Fruit fly (Drosophila melanogaster) whole organism, embryonic: ENCODE results near the gene spg.

Experiments used
- Antp ChIP-seq: fragments of 200-800 bp; sonication (Bioruptor generic); optimal IDR thresholded peaks from 3 replicates; lab custom pipeline; 2016; ENCODE audit warnings: missing biosample characterization, missing genetic modification characterization
- Atf3 ChIP-seq: fragments of 200-800 bp; sonication (Bioruptor generic); optimal IDR thresholded peaks from 3 replicates; lab custom pipeline; 2016; ENCODE audit warnings: missing biosample characterization, missing genetic modification characterization
- CG10321 ChIP-seq: fragments of 200-800 bp; sonication (Bioruptor generic); IDR thresholded peaks from 2 replicates; pipeline ENCODE4 v1.3.6; 2022; ENCODE audit warnings: missing biosample characterization, missing genetic modification characterization
- CG11398 ChIP-seq: fragments of 200-800 bp; sonication (Bioruptor generic); optimal IDR thresholded peaks from 2 replicates; lab custom pipeline; 2016; ENCODE audit warnings: missing biosample characterization, missing genetic modification characterization
- CG12071 ChIP-seq: fragments of 200-800 bp; sonication (Bioruptor generic); optimal IDR thresholded peaks from 3 replicates; lab custom pipeline; 2018; ENCODE audit warnings: missing biosample characterization, mild to moderate bottlenecking, missing genetic modification characterization
- CG12236 ChIP-seq: fragments of 200-800 bp; sonication (Bioruptor generic); optimal IDR thresholded peaks from 2 replicates; lab custom pipeline; 2016; ENCODE audit warnings: missing biosample characterization, missing genetic modification characterization
- CG13287 ChIP-seq: fragments of 200-800 bp; sonication (Bioruptor generic); IDR thresholded peaks from 2 replicates; pipeline ENCODE4 v1.3.6; 2022; ENCODE audit warnings: missing biosample characterization, missing genetic modification characterization; ENCODE audit not compliant: partially characterized antibody
- CG13424 ChIP-seq: fragments of 200-800 bp; sonication (Bioruptor generic); optimal IDR thresholded peaks from 2 replicates; lab custom pipeline; 2019; ENCODE audit warnings: missing biosample characterization, mild to moderate bottlenecking, missing genetic modification characterization, moderate library complexity
- CG1603 ChIP-seq: fragments of 200-800 bp; sonication (Bioruptor generic); optimal IDR thresholded peaks from 2 replicates; lab custom pipeline; 2019; ENCODE audit warnings: missing biosample characterization, mild to moderate bottlenecking, missing genetic modification characterization, moderate library complexity
- CG17802 ChIP-seq: fragments of 200-800 bp; sonication (Bioruptor generic); optimal IDR thresholded peaks from 2 replicates; lab custom pipeline; 2018; ENCODE audit warnings: missing biosample characterization, mild to moderate bottlenecking, missing genetic modification characterization, moderate library complexity
- CG17829 ChIP-seq: fragments of 200-800 bp; optimal IDR thresholded peaks from 2 replicates; lab custom pipeline; 2019; ENCODE audit warnings: missing biosample characterization, mild to moderate bottlenecking, missing genetic modification characterization, moderate library complexity
- CG18011 ChIP-seq: fragments of 200-800 bp; sonication (Bioruptor generic); optimal IDR thresholded peaks from 2 replicates; lab custom pipeline; 2017; ENCODE audit warnings: missing biosample characterization, missing genetic modification characterization, mild to moderate bottlenecking, moderate library complexity, missing genotype
- CG2199 ChIP-seq: fragments of 200-800 bp; sonication (Bioruptor generic); IDR thresholded peaks from 3 replicates; pipeline ENCODE4 v1.3.6; 2022; ENCODE audit warnings: missing biosample characterization, missing genetic modification characterization
- CG3065 ChIP-seq: fragments of 200-800 bp; sonication (Bioruptor generic); optimal IDR thresholded peaks from 2 replicates; lab custom pipeline; 2016; ENCODE audit warnings: missing biosample characterization, missing genetic modification characterization
- CG3163 ChIP-seq: fragments of 200-800 bp; sonication (Bioruptor generic); optimal IDR thresholded peaks from 3 replicates; lab custom pipeline; 2016; ENCODE audit warnings: missing biosample characterization, missing genetic modification characterization
- CG33557 ChIP-seq: fragments of 200-800 bp; sonication (Bioruptor generic); optimal IDR thresholded peaks from 2 replicates; lab custom pipeline; 2019; ENCODE audit warnings: missing biosample characterization, mild to moderate bottlenecking, missing genetic modification characterization, moderate library complexity
- CG6765 ChIP-seq: fragments of 200-800 bp; sonication (Bioruptor generic); optimal IDR thresholded peaks from 3 replicates; lab custom pipeline; 2017; ENCODE audit warnings: missing biosample characterization, mild to moderate bottlenecking, missing genetic modification characterization
- CG7556 ChIP-seq: fragments of 200-800 bp; sonication (Bioruptor generic); optimal IDR thresholded peaks from 2 replicates; lab custom pipeline; 2017; ENCODE audit warnings: missing biosample characterization, mild to moderate bottlenecking, missing genetic modification characterization
- CG7839 ChIP-seq: fragments of 200-800 bp; sonication (Bioruptor generic); optimal IDR thresholded peaks from 3 replicates; lab custom pipeline; 2018; ENCODE audit warnings: missing biosample characterization, mild to moderate bottlenecking, missing genetic modification characterization, moderate library complexity
- CG8089 ChIP-seq: fragments of 200-800 bp; sonication (Bioruptor generic); optimal IDR thresholded peaks from 3 replicates; lab custom pipeline; 2016; ENCODE audit warnings: missing biosample characterization, missing genetic modification characterization
- CG8290 ChIP-seq, 3 experiments: fragments of 200-800 bp; sonication (Bioruptor generic); optimal IDR thresholded peaks; 2 replicates each; lab custom pipeline; 2016 to 2019; ENCODE audit warnings: missing biosample characterization in 3 of 3, missing genetic modification characterization in 3 of 3, mild to moderate bottlenecking in 2 of 3, moderate library complexity in 1 of 3
- CG9727 ChIP-seq: fragments of 200-800 bp; sonication (Bioruptor generic); optimal IDR thresholded peaks from 3 replicates; lab custom pipeline; 2017; ENCODE audit warnings: missing biosample characterization, mild to moderate bottlenecking, missing genetic modification characterization
- CrebB ChIP-seq: fragments of 200-800 bp; sonication (Bioruptor generic); optimal IDR thresholded peaks from 3 replicates; lab custom pipeline; 2018; ENCODE audit warnings: missing biosample characterization, mild to moderate bottlenecking, missing genetic modification characterization
- Dp ChIP-seq: fragments of 200-800 bp; sonication (Bioruptor generic); optimal IDR thresholded peaks from 2 replicates; lab custom pipeline; 2018; ENCODE audit warnings: missing biosample characterization, mild to moderate bottlenecking, missing genetic modification characterization, moderate library complexity
- ERR ChIP-seq: fragments of 200-800 bp; sonication (Bioruptor generic); optimal IDR thresholded peaks from 2 replicates; lab custom pipeline; 2016; ENCODE audit warnings: missing biosample characterization, missing genetic modification characterization
- HLH3B ChIP-seq: fragments of 200-800 bp; sonication (Bioruptor generic); IDR thresholded peaks from 2 replicates; pipeline ENCODE4 v1.3.6; 2022; ENCODE audit warnings: missing biosample characterization, missing genetic modification characterization
- MTF-1 ChIP-seq: fragments of 200-800 bp; sonication (Bioruptor generic); optimal IDR thresholded peaks from 2 replicates; lab custom pipeline; 2018; ENCODE audit warnings: missing biosample characterization, mild to moderate bottlenecking, missing genetic modification characterization, borderline replicate concordance
- Meics ChIP-seq: fragments of 200-800 bp; sonication (Bioruptor generic); optimal IDR thresholded peaks from 2 replicates; lab custom pipeline; 2017; ENCODE audit warnings: missing biosample characterization, mild to moderate bottlenecking, missing genetic modification characterization
- Mes4 ChIP-seq: fragments of 200-800 bp; sonication (Bioruptor generic); optimal IDR thresholded peaks from 2 replicates; lab custom pipeline; 2016; ENCODE audit warnings: missing biosample characterization, missing genetic modification characterization
- Pdp1 ChIP-seq, 2 experiments: fragments of 200-800 bp; sonication (Bioruptor generic); optimal IDR thresholded peaks; 3 replicates each; lab custom pipeline; 2016; ENCODE audit warnings: missing biosample characterization in 2 of 2, missing genetic modification characterization in 2 of 2, mild to moderate bottlenecking in 1 of 2, moderate library complexity in 1 of 2
- Poxn ChIP-seq: fragments of 200-800 bp; sonication (Bioruptor generic); IDR thresholded peaks from 2 replicates; pipeline ENCODE4 v1.3.6; 2022; ENCODE audit warnings: missing biosample characterization, missing genetic modification characterization
- Ptx1 ChIP-seq: fragments of 200-800 bp; sonication (Bioruptor generic); IDR thresholded peaks from 2 replicates; pipeline ENCODE4 v1.3.6; 2022; ENCODE audit warnings: missing biosample characterization, missing genetic modification characterization
- Rfx ChIP-seq: fragments of 200-800 bp; sonication (Bioruptor generic); IDR thresholded peaks from 2 replicates; pipeline ENCODE4 v1.3.6; 2022; ENCODE audit warnings: missing biosample characterization, missing genetic modification characterization
- Side ChIP-seq: fragments of 200-800 bp; sonication (Bioruptor generic); optimal IDR thresholded peaks from 2 replicates; lab custom pipeline; 2016; ENCODE audit warnings: missing biosample characterization, missing genetic modification characterization
- Spps ChIP-seq: fragments of 200-800 bp; sonication (Bioruptor generic); optimal IDR thresholded peaks from 2 replicates; lab custom pipeline; 2018; ENCODE audit warnings: missing biosample characterization, mild to moderate bottlenecking, missing genetic modification characterization
- Xrp1 ChIP-seq: fragments of 200-800 bp; sonication (Bioruptor generic); IDR thresholded peaks from 2 replicates; pipeline ENCODE4 v1.3.6; 2022; ENCODE audit warnings: missing biosample characterization, missing genetic modification characterization
- chinmo ChIP-seq: fragments of 200-800 bp; sonication (Bioruptor generic); IDR thresholded peaks from 4 replicates; pipeline ENCODE4 v1.3.6; 2022; ENCODE audit warnings: missing biosample characterization, missing genetic modification characterization; ENCODE audit not compliant: partially characterized antibody
- chn ChIP-seq: fragments of 200-800 bp; sonication (Bioruptor generic); optimal IDR thresholded peaks from 2 replicates; lab custom pipeline; 2016; ENCODE audit warnings: missing biosample characterization, missing genetic modification characterization
- fru ChIP-seq: fragments of >200 bp; optimal IDR thresholded peaks from 2 replicates; lab custom pipeline; 2017
- fu2 ChIP-seq: fragments of 200-800 bp; sonication (Bioruptor generic); optimal IDR thresholded peaks from 2 replicates; lab custom pipeline; 2016; ENCODE audit warnings: missing biosample characterization, missing genetic modification characterization
- gce ChIP-seq: fragments of 200-800 bp; sonication (Bioruptor generic); IDR thresholded peaks from 3 replicates; pipeline ENCODE4 v1.3.6; 2022; ENCODE audit warnings: missing biosample characterization, missing genetic modification characterization
- her ChIP-seq: fragments of 200-800 bp; sonication (Bioruptor generic); optimal IDR thresholded peaks from 2 replicates; lab custom pipeline; 2016; ENCODE audit warnings: missing biosample characterization, missing genetic modification characterization
- kay ChIP-seq: fragments of 200-800 bp; sonication (Bioruptor generic); optimal IDR thresholded peaks from 2 replicates; lab custom pipeline; 2016; ENCODE audit warnings: missing biosample characterization, missing genetic modification characterization
- nom ChIP-seq: fragments of 200-800 bp; sonication (Bioruptor generic); optimal IDR thresholded peaks from 2 replicates; lab custom pipeline; 2017; ENCODE audit warnings: missing biosample characterization, missing genetic modification characterization, mild to moderate bottlenecking, moderate library complexity, missing genetic modification reagents
- oc ChIP-seq: fragments of 200-800 bp; sonication (Bioruptor generic); optimal IDR thresholded peaks from 2 replicates; lab custom pipeline; 2018; ENCODE audit warnings: missing biosample characterization, mild to moderate bottlenecking, missing genetic modification characterization, moderate library complexity
- repo ChIP-seq: fragments of 200-800 bp; sonication (Bioruptor generic); optimal IDR thresholded peaks from 2 replicates; lab custom pipeline; 2016; ENCODE audit warnings: missing biosample characterization, missing genetic modification characterization
- scrt ChIP-seq: fragments of 200-800 bp; sonication (Bioruptor generic); optimal IDR thresholded peaks from 2 replicates; lab custom pipeline; 2018; ENCODE audit warnings: missing biosample characterization, mild to moderate bottlenecking, missing genetic modification characterization, moderate library complexity
- sug ChIP-seq: fragments of 200-800 bp; optimal IDR thresholded peaks from 2 replicates; lab custom pipeline; 2019; ENCODE audit warnings: missing biosample characterization, mild to moderate bottlenecking, missing genetic modification characterization, moderate library complexity
- vnd ChIP-seq: fragments of 200-800 bp; sonication (Bioruptor generic); IDR thresholded peaks from 3 replicates; pipeline ENCODE4 v1.3.6; 2022; ENCODE audit warnings: missing biosample characterization, missing genetic modification characterization; ENCODE audit not compliant: partially characterized antibody
- z ChIP-seq: fragments of 200-800 bp; sonication (Bioruptor generic); IDR thresholded peaks from 3 replicates; pipeline ENCODE4 v1.3.6; 2022; ENCODE audit warnings: missing biosample characterization, missing genetic modification characterization

Gene spg

dm6 chr3R:28904816-28905435, 59.9 kb downstream of the spg start (continued):
- TF ChIP-seq Spps, result no peak
- TF ChIP-seq fu2 (GFP tag; lab: Kevin White, UChicago), result peak; percentile 66
- peak; percentile 27 for TF ChIP-seq CG18011
- peak; percentile 47 for TF ChIP-seq CG9727
- no peak for TF ChIP-seq CG2199 (GFP tag; lab: Robert Waterston, UW)
- no peak for TF ChIP-seq CG33557 (GFP tag; lab: Kevin White, UChicago)
- no peak for TF ChIP-seq z (GFP tag; lab: Robert Waterston, UW)
- TF ChIP-seq CG13424, result peak; percentile 75
- peak; percentile 59 for TF ChIP-seq repo (GFP tag; lab: Kevin White, UChicago)
- peak; percentile 32 for TF ChIP-seq CG12236 (GFP tag; lab: Kevin White, UChicago)
- peak; percentile 84 for TF ChIP-seq CG1603 (tag; lab: Kevin White, UChicago)
- peak; percentile 59 for TF ChIP-seq CG17829 (tag; lab: Kevin White, UChicago)
- peak; percentile 66 for TF ChIP-seq sug (tag; lab: Kevin White, UChicago)
- no peak for TF ChIP-seq Dp
- TF ChIP-seq Mes4 (GFP tag; lab: Kevin White, UChicago), result peak; percentile 41
- peak; percentile 31 for TF ChIP-seq CG7556 (GFP tag; lab: Kevin White, UChicago)
- TF ChIP-seq CG10321 (GFP tag; lab: Robert Waterston, UW), result peak; percentile 59
- TF ChIP-seq gce, result peak; percentile 65; the same call in 1 of the 3 replicates
- TF ChIP-seq CG3065 (GFP tag; lab: Kevin White, UChicago), result peak; percentile 16
- peak; percentile 66 for TF ChIP-seq Atf3 (GFP tag; lab: Kevin White, UChicago)
- TF ChIP-seq CG12071 (GFP tag; lab: Kevin White, UChicago), result peak; percentile 60
- TF ChIP-seq fru, result no peak
- TF ChIP-seq scrt (GFP tag; lab: Kevin White, UChicago), result peak; percentile 49
- TF ChIP-seq nom, result no peak
- TF ChIP-seq Poxn (GFP tag; lab: Robert Waterston, UW), result no peak
- peak; percentile 85 for TF ChIP-seq Ptx1 (GFP tag; lab: Robert Waterston, UW)
- no peak for TF ChIP-seq CG13287 (GFP tag; lab: Robert Waterston, UW)
- TF ChIP-seq CG17802, result no peak
- no peak for TF ChIP-seq vnd (GFP tag; lab: Robert Waterston, UW)
- TF ChIP-seq CG6765 (GFP tag; lab: Kevin White, UChicago), result peak; percentile 27
- no peak for TF ChIP-seq MTF-1
- peak; percentile 74 for TF ChIP-seq Side (GFP tag; lab: Kevin White, UChicago)
- peak; percentile 68 for TF ChIP-seq Xrp1
- TF ChIP-seq ERR (GFP tag; lab: Kevin White, UChicago), result peak; percentile 75
- TF ChIP-seq chinmo (GFP tag; lab: Robert Waterston, UW), result no peak
- TF ChIP-seq oc (tag; lab: Kevin White, UChicago), result peak; percentile 51
- TF ChIP-seq CG7839 (tag; lab: Kevin White, UChicago), result peak; percentile 82
- peak; percentile 67 for TF ChIP-seq Meics
- peak; percentile 28 for TF ChIP-seq CrebB (tag; lab: Kevin White, UChicago)
- TF ChIP-seq CG3163 (GFP tag; lab: Kevin White, UChicago), result peak; percentile 58
- TF ChIP-seq chn (GFP tag; lab: Kevin White, UChicago), result peak; percentile 79
- peak; percentile 70 to 81 for TF ChIP-seq Pdp1 (GFP tag; optimal IDR thresholded peaks at IDR 0.05; lab: Kevin White, UChicago)
- TF ChIP-seq CG11398 (GFP tag; lab: Kevin White, UChicago), result peak; percentile 73
- TF ChIP-seq her (GFP tag; lab: Kevin White, UChicago), result peak; percentile 82
- peak; percentile 59 for TF ChIP-seq CG8089
- no peak for TF ChIP-seq CG8290 (GFP tag; optimal IDR thresholded peaks at IDR 0.05; lab: Kevin White, UChicago)
- TF ChIP-seq CG8290 (tag; optimal IDR thresholded peaks at IDR 0.05; lab: Kevin White, UChicago), result peak in 1 of 2 experiments; percentile 93
- TF ChIP-seq Rfx, result peak; percentile 94
- TF ChIP-seq Antp (GFP tag; lab: Kevin White, UChicago), result peak; percentile 87
- TF ChIP-seq kay, result peak; percentile 38
- peak; percentile 84 for TF ChIP-seq HLH3B (GFP tag; lab: Robert Waterston, UW)
